Worm (Caenorhabditis elegans): ENCODE data around the gene lst-5.

lst-5 gene

ce11 chrII:7059274-7059757, 36.6 kb downstream of the lst-5 start (continued):
- TF ChIP-seq rec-8 (tag; optimal IDR thresholded peaks at IDR 0.05) (no peak), ztf-22 (GFP tag; optimal IDR thresholded peaks at IDR 0.05) (no peak), Y56A3A.18 (GFP tag; IDR thresholded peaks at IDR 0.05) (0 out of 2 replicates have a peak, but pooled peaks have one; percentile 36), lin-54 (GFP tag; optimal IDR thresholded peaks at IDR 0.05) (peak; percentile 29), attf-3 (GFP tag; conservative IDR thresholded peaks at IDR 0.05) (no peak), F49E8.2 (tag; optimal IDR thresholded peaks at IDR 0.05; ENCODE audit: insufficient read depth) (no peak), F23B12.7 (tag; optimal IDR thresholded peaks at IDR 0.05; ENCODE audit: insufficient read depth) (no peak), egrh-3 (GFP tag; IDR thresholded peaks at IDR 0.05) (no peak), ztf-28 (GFP tag; IDR thresholded peaks at IDR 0.05) (no peak), somi-1 (GFP tag; optimal IDR thresholded peaks at IDR 0.05) (peak; percentile 62), unc-62 (GFP tag; optimal IDR thresholded peaks at IDR 0.05) (no peak), lin-40 (tag; optimal IDR thresholded peaks at IDR 0.05) (peak; percentile 43), ceh-91 (GFP tag; IDR thresholded peaks at IDR 0.05) (no peak), nhr-27 (tag; optimal IDR thresholded peaks at IDR 0.05) (no peak), egl-44 (GFP tag; IDR thresholded peaks at IDR 0.05) (no peak), cebp-2 (GFP tag; IDR thresholded peaks at IDR 0.05) (no peak), lsl-1 (GFP tag; optimal IDR thresholded peaks at IDR 0.05) (no peak), tbx-9 (tag; optimal IDR thresholded peaks at IDR 0.05; ENCODE audit: borderline replicate concordance) (no peak), ceh-79 (tag; optimal IDR thresholded peaks at IDR 0.05) (no peak), Y79H2A.3 (GFP tag; conservative IDR thresholded peaks at IDR 0.05) (no peak), Y53G8AR.9 (GFP tag; conservative IDR thresholded peaks at IDR 0.05) (no peak), sptf-2 (GFP tag; optimal IDR thresholded peaks at IDR 0.05) (no peak), pbrm-1 (GFP tag; IDR thresholded peaks at IDR 0.05) (peak; percentile 53; the same call in 1 of the 2 replicates), T26A5.8 (tag; optimal IDR thresholded peaks at IDR 0.05) (no peak), lag-1 (GFP tag; IDR thresholded peaks at IDR 0.05) (no peak), lsy-27 (tag; optimal IDR thresholded peaks at IDR 0.05; ENCODE audit: borderline replicate concordance, insufficient read depth) (no peak), aptf-2 (GFP tag; conservative IDR thresholded peaks at IDR 0.05) (no peak), dpff-1 (tag; optimal IDR thresholded peaks at IDR 0.05) (no peak), F57A8.1 (GFP tag; optimal IDR thresholded peaks at IDR 0.05) (no peak), snpc-3.4 (tag; optimal IDR thresholded peaks at IDR 0.05) (no peak), ekl-4 (GFP tag; IDR thresholded peaks at IDR 0.05) (no peak), fkh-3 (tag; optimal IDR thresholded peaks at IDR 0.05) (no peak), chd-7 (tag; optimal IDR thresholded peaks at IDR 0.05) (no peak), zim-3 (tag; optimal IDR thresholded peaks at IDR 0.05) (no peak), tbp1 (GFP tag; optimal IDR thresholded peaks at IDR 0.05) (no peak), athp-1 (tag; optimal IDR thresholded peaks at IDR 0.05) (no peak), dpl-1 (GFP tag; optimal IDR thresholded peaks at IDR 0.05) (no peak), ztf-25 (GFP tag; IDR thresholded peaks at IDR 0.05) (no peak), madf-6 (GFP tag; IDR thresholded peaks at IDR 0.05) (no peak), snpc-1.3 (tag; optimal IDR thresholded peaks at IDR 0.05; ENCODE audit: insufficient read depth) (no peak), zfh-2 (GFP tag; conservative IDR thresholded peaks at IDR 0.05) (no peak), mel-28 (tag; optimal IDR thresholded peaks at IDR 0.05; ENCODE audit: borderline replicate concordance) (no peak)

All from whole organism, young adult.